Fruit fly (Drosophila melanogaster) whole organism, pupa: ENCODE data around the gene Ect3.

Experiments used
- CG10348 ChIP-seq: fragments of 200-800 bp; sonication (Bioruptor generic); IDR thresholded peaks from 2 replicates; pipeline ENCODE4 v1.3.6; 2022; ENCODE audit warnings: missing biosample characterization, missing genetic modification characterization
- CG14655 ChIP-seq: fragments of 200-800 bp; sonication (Bioruptor generic); optimal IDR thresholded peaks from 3 replicates; lab custom pipeline; 2017; ENCODE audit warnings: mild to moderate bottlenecking, missing biosample characterization, missing genetic modification reagents, missing genetic modification characterization

dm6 chr3R:12040228-12040627 lies 41.1 kb downstream of the Ect3 start, which contains the start of gene CG14736:
- TF ChIP-seq CG10348 (GFP tag; lab: Robert Waterston, UW), result no peak
- no peak for TF ChIP-seq CG14655 (GFP tag; lab: Kevin White, UChicago)
